Worm (Caenorhabditis elegans): ENCODE results near the gene srw-60.

Gene srw-60

ce11 chrII:2975561-2976230 is 17.3 kb downstream of the srw-60 start:
- TF ChIP-seq ets-5 (GFP tag; IDR thresholded peaks at IDR 0.05) (no peak), lin-35 (GFP tag; optimal IDR thresholded peaks at IDR 0.05) (peak in 1 of 2 experiments; percentile 38), tlp-1 (tag; optimal IDR thresholded peaks at IDR 0.05) (peak; percentile 51), grh-1 (GFP tag; IDR thresholded peaks at IDR 0.05) (peak; percentile 83), lsy-2 (tag; optimal IDR thresholded peaks at IDR 0.05) (peak in 1 of 2 experiments; percentile 16), snpc-4 (tag; optimal IDR thresholded peaks at IDR 0.05) (no peak), unc-30 (tag; optimal IDR thresholded peaks at IDR 0.05) (no peak), pqm-1 (tag; optimal IDR thresholded peaks at IDR 0.05) (peak; percentile 14), mep-1 (tag; optimal IDR thresholded peaks at IDR 0.05) (peak; percentile 14), skn-1 (tag; optimal IDR thresholded peaks at IDR 0.05) (peak; percentile 30), nhr-85 (tag) (peak; percentile 87), nhr-77 (tag; optimal IDR thresholded peaks at IDR 0.05) (no peak), elt-2 (tag; optimal IDR thresholded peaks at IDR 0.05) (peak; percentile 91), ces-1 (GFP tag; optimal IDR thresholded peaks at IDR 0.05) (no peak), swsn-7 (tag; optimal IDR thresholded peaks at IDR 0.05) (no peak), dsc-1 (tag; optimal IDR thresholded peaks at IDR 0.05) (no peak), snu-23 (GFP tag; optimal IDR thresholded peaks at IDR 0.05) (peak; percentile 43), elt-3 (tag; optimal IDR thresholded peaks at IDR 0.05) (peak in 2 of 6 experiments; percentile 25 to 42), mdl-1 (tag; optimal IDR thresholded peaks at IDR 0.05) (peak in 1 of 2 experiments; percentile 23), nhr-71 (tag; optimal IDR thresholded peaks at IDR 0.05) (no peak), efl-1 (optimal IDR thresholded peaks at IDR 0.05) (peak in 1 of 2 experiments; percentile 8), efl-1 (GFP tag; optimal IDR thresholded peaks at IDR 0.05 in 1 of 2) (peak in 1 of 2 experiments; percentile 1), fkh-8 (tag; optimal IDR thresholded peaks at IDR 0.05) (no peak), nhr-20 (tag; optimal IDR thresholded peaks at IDR 0.05) (peak; percentile 14), blmp-1 (tag; optimal IDR thresholded peaks at IDR 0.05) (peak; percentile 49), irx-1 (tag; optimal IDR thresholded peaks at IDR 0.05) (no peak), nhr-47 (tag; optimal IDR thresholded peaks at IDR 0.05) (no peak), vab-15 (tag; optimal IDR thresholded peaks at IDR 0.05) (no peak), lin-14 (GFP tag; optimal IDR thresholded peaks at IDR 0.05) (peak; percentile 48), efl-3 (GFP tag; optimal IDR thresholded peaks at IDR 0.05) (no peak)

ce11 chrII:2976597-2976996 is 18.2 kb downstream of the srw-60 start, which contains the start of gene nhr-88:
TSS of gene nhr-88 (plus strand) at chrII:2976639.
- TF ChIP-seq xbp-1 (tag; optimal IDR thresholded peaks at IDR 0.05), result peak; percentile 12
- TF ChIP-seq nhr-76 (tag; optimal IDR thresholded peaks at IDR 0.05), result no peak
- no peak for TF ChIP-seq zag-1 (tag; optimal IDR thresholded peaks at IDR 0.05)
- peak; percentile 41 for TF ChIP-seq nhr-71 (tag; optimal IDR thresholded peaks at IDR 0.05)
- TF ChIP-seq sptf-1 (tag; optimal IDR thresholded peaks at IDR 0.05), result no peak
- no peak for TF ChIP-seq nhr-77 (tag; optimal IDR thresholded peaks at IDR 0.05)
- no peak for TF ChIP-seq lin-39 (tag; optimal IDR thresholded peaks at IDR 0.05)
- no peak for TF ChIP-seq egl-27 (tag; optimal IDR thresholded peaks at IDR 0.05)
- TF ChIP-seq ceh-88 (GFP tag; IDR thresholded peaks at IDR 0.05), result no peak
- peak; percentile 32 for TF ChIP-seq unc-86 (tag; optimal IDR thresholded peaks at IDR 0.05)
- no peak for TF ChIP-seq aha-1 (tag; optimal IDR thresholded peaks at IDR 0.05)
- no peak for TF ChIP-seq Y116A8C.19 (tag; optimal IDR thresholded peaks at IDR 0.05; ENCODE audit: borderline replicate concordance)
- TF ChIP-seq hpl-2 (GFP tag; optimal IDR thresholded peaks at IDR 0.05), result no peak
- peak in 1 of 3 experiments; percentile 48 for TF ChIP-seq ceh-82 (tag; optimal IDR thresholded peaks at IDR 0.05)
- TF ChIP-seq unc-98 (GFP tag; IDR thresholded peaks at IDR 0.05), result no peak
- TF ChIP-seq lin-35 (GFP tag; optimal IDR thresholded peaks at IDR 0.05), result no peak
- TF ChIP-seq tbx-2 (tag; optimal IDR thresholded peaks at IDR 0.05), result peak; percentile 20
- no peak for TF ChIP-seq aly-2 (tag; optimal IDR thresholded peaks at IDR 0.05)
- TF ChIP-seq mab-9 (GFP tag; IDR thresholded peaks at IDR 0.05), result no peak
- no peak for TF ChIP-seq fkh-4 (tag; optimal IDR thresholded peaks at IDR 0.05; ENCODE audit: borderline replicate concordance)
- TF ChIP-seq sox-4 (tag; optimal IDR thresholded peaks at IDR 0.05), result no peak
- TF ChIP-seq ztf-4 (tag; optimal IDR thresholded peaks at IDR 0.05), result no peak
- TF ChIP-seq efl-1 (optimal IDR thresholded peaks at IDR 0.05), result peak in 1 of 2 experiments; percentile 10
- TF ChIP-seq efl-1 (GFP tag; optimal IDR thresholded peaks at IDR 0.05 in 1 of 2), result peak in 1 of 2 experiments; percentile 54
- TF ChIP-seq snu-23 (GFP tag; optimal IDR thresholded peaks at IDR 0.05), result peak; percentile 23
- TF ChIP-seq isw-1 (GFP tag; IDR thresholded peaks at IDR 0.05), result peak; percentile 23; the same call in 1 of the 2 replicates
- TF ChIP-seq mef-2 (tag; optimal IDR thresholded peaks at IDR 0.05), result no peak
- no peak for TF ChIP-seq pqm-1 (tag; optimal IDR thresholded peaks at IDR 0.05)
- TF ChIP-seq nhr-20 (tag; optimal IDR thresholded peaks at IDR 0.05), result no peak
- TF ChIP-seq C16A3.4 (tag; optimal IDR thresholded peaks at IDR 0.05), result no peak
- TF ChIP-seq lsy-2 (tag; optimal IDR thresholded peaks at IDR 0.05), result peak in 1 of 2 experiments; percentile 42
- TF ChIP-seq fkh-8 (tag; optimal IDR thresholded peaks at IDR 0.05), result peak; percentile 60
